5 worm cellular contexts compared by ENCODE assay signal in the genomic region with DNA sequence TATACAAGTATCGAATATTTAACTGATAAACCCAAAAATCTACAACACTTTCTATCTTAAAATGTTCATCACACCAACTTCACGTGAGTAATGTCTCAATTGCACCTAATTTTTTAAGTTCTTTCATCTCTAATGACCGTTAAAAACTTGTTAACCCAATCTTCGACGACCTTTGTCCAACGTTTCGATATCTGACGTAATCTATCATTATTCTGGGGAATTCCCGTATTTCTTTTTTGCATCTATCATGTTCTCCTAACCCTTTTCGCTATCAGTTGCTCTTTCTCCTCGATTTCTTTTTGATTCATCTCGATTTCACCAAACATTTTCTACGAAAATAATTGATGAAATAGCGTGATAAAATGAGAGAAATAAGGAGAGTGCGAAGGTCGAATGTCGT.
A peak's percentile ranks its signal among the peaks of the same experiment; 100 is the strongest.
TF ChIP-seq lines count a peak whose summit lies in the region.

No protein-coding gene starts in this region.

TF ChIP-seq in whole organism, L1 larva, 84 proteins besides CTCF, POLR2A, EP300 and RAD21 (continues in another document):
- TF ChIP-seq zag-1 (tag; optimal IDR thresholded peaks at IDR 0.05; lab: Kevin White, UChicago), result no peak
- peak; percentile 13 for TF ChIP-seq nhr-71 (tag; optimal IDR thresholded peaks at IDR 0.05; lab: Kevin White, UChicago)
- TF ChIP-seq ceh-88 (GFP tag; IDR thresholded peaks at IDR 0.05; lab: Robert Waterston, UW), result no peak
- TF ChIP-seq nhr-47 (tag; optimal IDR thresholded peaks at IDR 0.05; lab: Kevin White, UChicago), result no peak
- no peak for TF ChIP-seq C04F5.9 (tag; optimal IDR thresholded peaks at IDR 0.05; lab: Kevin White, UChicago)
- no peak for TF ChIP-seq unc-30 (tag; optimal IDR thresholded peaks at IDR 0.05; lab: Kevin White, UChicago)
- TF ChIP-seq snu-23 (GFP tag; optimal IDR thresholded peaks at IDR 0.05; lab: Kevin White, UChicago), result peak; percentile 15
- TF ChIP-seq nhr-12 (tag; optimal IDR thresholded peaks at IDR 0.05; lab: Kevin White, UChicago), result no peak
- TF ChIP-seq egl-27 (tag; optimal IDR thresholded peaks at IDR 0.05; lab: Kevin White, UChicago), result no peak
- TF ChIP-seq nhr-85 (tag; lab: Kevin White, UChicago), result peak; percentile 71
- no peak for TF ChIP-seq C34B4.2 (tag; optimal IDR thresholded peaks at IDR 0.05; lab: Kevin White, UChicago)
- no peak for TF ChIP-seq pax-3 (tag; optimal IDR thresholded peaks at IDR 0.05; lab: Kevin White, UChicago)
- TF ChIP-seq lin-14 (GFP tag; optimal IDR thresholded peaks at IDR 0.05; lab: Kevin White, UChicago), result peak; percentile 45
- TF ChIP-seq elt-2 (tag; optimal IDR thresholded peaks at IDR 0.05; lab: Kevin White, UChicago), result peak; percentile 23
- no peak for TF ChIP-seq vab-15 (tag; optimal IDR thresholded peaks at IDR 0.05; lab: Kevin White, UChicago)
- TF ChIP-seq sptf-1 (tag; optimal IDR thresholded peaks at IDR 0.05; lab: Kevin White, UChicago), result no peak
- TF ChIP-seq lsy-2 (tag; optimal IDR thresholded peaks at IDR 0.05; lab: Kevin White, UChicago), result no peak
- no peak for TF ChIP-seq dpl-1 (GFP tag; optimal IDR thresholded peaks at IDR 0.05; lab: Kevin White, UChicago)
- no peak for TF ChIP-seq nhr-76 (tag; optimal IDR thresholded peaks at IDR 0.05; lab: Kevin White, UChicago)

TF ChIP-seq in whole organism, L2 larva, 48 proteins besides CTCF, POLR2A, EP300 and RAD21 (continues in another document):
- TF ChIP-seq nhr-21 (tag; optimal IDR thresholded peaks at IDR 0.05; lab: Kevin White, UChicago) (peak; percentile 63), elt-1 (tag; optimal IDR thresholded peaks at IDR 0.05; lab: Kevin White, UChicago) (no peak), gmeb-1 (tag; optimal IDR thresholded peaks at IDR 0.05; lab: Kevin White, UChicago) (peak; percentile 19), nhr-129 (tag; optimal IDR thresholded peaks at IDR 0.05; lab: Kevin White, UChicago) (no peak), egl-27 (tag; optimal IDR thresholded peaks at IDR 0.05; lab: Kevin White, UChicago) (peak; percentile 45), sma-9 (GFP tag; optimal IDR thresholded peaks at IDR 0.05; lab: Kevin White, UChicago) (peak; percentile 68), sma-9 (tag; optimal IDR thresholded peaks at IDR 0.05; lab: Kevin White, UChicago) (no peak), sma-3 (GFP tag; optimal IDR thresholded peaks at IDR 0.05; lab: Kevin White, UChicago) (peak; percentile 8), R02D3.7 (tag; optimal IDR thresholded peaks at IDR 0.05; lab: Kevin White, UChicago) (no peak), unc-55 (GFP tag; optimal IDR thresholded peaks at IDR 0.05; lab: Kevin White, UChicago) (no peak), fos-1 (tag; optimal IDR thresholded peaks at IDR 0.05; lab: Kevin White, UChicago) (peak; percentile 59), ceh-82 (tag; optimal IDR thresholded peaks at IDR 0.05; lab: Kevin White, UChicago) (no peak), blmp-1 (tag; optimal IDR thresholded peaks at IDR 0.05; lab: Kevin White, UChicago; ENCODE audit: insufficient read depth) (peak; percentile 48), lin-11 (tag; optimal IDR thresholded peaks at IDR 0.05; lab: Kevin White, UChicago) (no peak), nhr-25 (tag; optimal IDR thresholded peaks at IDR 0.05; lab: Kevin White, UChicago) (peak; percentile 54), nhr-6 (tag; optimal IDR thresholded peaks at IDR 0.05; lab: Kevin White, UChicago) (no peak), unc-62 (GFP tag; optimal IDR thresholded peaks at IDR 0.05; lab: Kevin White, UChicago) (no peak), nhr-12 (tag; optimal IDR thresholded peaks at IDR 0.05; lab: Kevin White, UChicago) (no peak)

TF ChIP-seq in whole organism, L3 larva, 47 proteins besides CTCF, POLR2A, EP300 and RAD21:
- TF ChIP-seq ceh-16 (tag; optimal IDR thresholded peaks at IDR 0.05; lab: Kevin White, UChicago), result no peak
- TF ChIP-seq nhr-25 (tag; optimal IDR thresholded peaks at IDR 0.05; lab: Kevin White, UChicago), result peak; percentile 49
- TF ChIP-seq pha-4 (tag; optimal IDR thresholded peaks at IDR 0.05; lab: Kevin White, UChicago), result no peak
- TF ChIP-seq elt-2 (tag; optimal IDR thresholded peaks at IDR 0.05; lab: Kevin White, UChicago), result peak; percentile 72
- TF ChIP-seq jun-1 (tag; optimal IDR thresholded peaks at IDR 0.05; lab: Kevin White, UChicago), result no peak
- no peak for TF ChIP-seq sea-2 (GFP tag; optimal IDR thresholded peaks at IDR 0.05; lab: Kevin White, UChicago)
- TF ChIP-seq hmg-11 (tag; optimal IDR thresholded peaks at IDR 0.05; lab: Kevin White, UChicago), result no peak
- peak; percentile 87 for TF ChIP-seq nhr-23 (tag; optimal IDR thresholded peaks at IDR 0.05; lab: Kevin White, UChicago)
- no peak for TF ChIP-seq tbx-2 (tag; optimal IDR thresholded peaks at IDR 0.05; lab: Kevin White, UChicago)
- TF ChIP-seq nhr-43 (tag; optimal IDR thresholded peaks at IDR 0.05; lab: Kevin White, UChicago; ENCODE audit: poor library complexity, severe bottlenecking), result peak; percentile 53
TF ChIP-seq in whole organism, L3 larva: peak in this region for 4.

TF ChIP-seq in whole organism, L4 larva, 104 proteins besides CTCF, POLR2A, EP300 and RAD21 (continues in another document):
- TF ChIP-seq mdl-1 (tag; optimal IDR thresholded peaks at IDR 0.05; lab: Kevin White, UChicago) (peak in 1 of 2 experiments; percentile 28), unc-62 (GFP tag; optimal IDR thresholded peaks at IDR 0.05 in 1 of 2; lab: Kevin White, UChicago) (peak in 1 of 2 experiments; percentile 90), unc-62 (tag; optimal IDR thresholded peaks at IDR 0.05; lab: Kevin White, UChicago) (no peak), ceh-20 (GFP tag; IDR thresholded peaks at IDR 0.05; lab: Robert Waterston, UW) (peak; percentile 39; the same call in 1 of the 2 replicates), lir-3 (tag; optimal IDR thresholded peaks at IDR 0.05; lab: Kevin White, UChicago) (no peak), nhr-28 (tag; optimal IDR thresholded peaks at IDR 0.05; lab: Kevin White, UChicago) (peak; percentile 37), duxl-1 (tag; optimal IDR thresholded peaks at IDR 0.05; lab: Kevin White, UChicago; ENCODE audit: poor library complexity) (no peak), dmd-6 (GFP tag; IDR thresholded peaks at IDR 0.05; lab: Robert Waterston, UW) (peak; percentile 54), nhr-48 (tag; optimal IDR thresholded peaks at IDR 0.05; lab: Kevin White, UChicago) (peak; percentile 88), ceh-28 (tag; optimal IDR thresholded peaks at IDR 0.05; lab: Kevin White, UChicago) (no peak), unc-39 (tag; optimal IDR thresholded peaks at IDR 0.05; lab: Kevin White, UChicago) (no peak), aha-1 (tag; lab: Kevin White, UChicago) (peak; percentile 93), hlh-11 (tag; optimal IDR thresholded peaks at IDR 0.05; lab: Kevin White, UChicago) (peak; percentile 69), dve-1 (tag; optimal IDR thresholded peaks at IDR 0.05; lab: Kevin White, UChicago; ENCODE audit: insufficient read depth) (peak; percentile 13), ztf-11 (tag; optimal IDR thresholded peaks at IDR 0.05; lab: Kevin White, UChicago) (no peak), aly-2 (tag; optimal IDR thresholded peaks at IDR 0.05; lab: Kevin White, UChicago) (no peak), nhr-10 (tag; optimal IDR thresholded peaks at IDR 0.05; lab: Kevin White, UChicago) (no peak), daf-16 (GFP tag; optimal IDR thresholded peaks at IDR 0.05; lab: Kevin White, UChicago) (no peak), daf-16 (tag; optimal IDR thresholded peaks at IDR 0.05; lab: Kevin White, UChicago) (peak; percentile 37), lin-13 (GFP tag; optimal IDR thresholded peaks at IDR 0.05; lab: Kevin White, UChicago) (no peak), nhr-11 (tag; optimal IDR thresholded peaks at IDR 0.05; lab: Kevin White, UChicago) (peak; percentile 1), mxl-2 (GFP tag; conservative IDR thresholded peaks at IDR 0.05; lab: Robert Waterston, UW) (peak; percentile 68; the same call in 1 of the 2 replicates), lin-39 (tag; optimal IDR thresholded peaks at IDR 0.05; lab: Kevin White, UChicago) (no peak)

TF ChIP-seq in whole organism, young adult, 124 proteins besides CTCF, POLR2A, EP300 and RAD21:
- TF ChIP-seq ztf-26 (tag; optimal IDR thresholded peaks at IDR 0.05; lab: Kevin White, UChicago), result peak; percentile 30
- 0 out of 2 replicates have a peak, but pooled peaks have one; percentile 7 for TF ChIP-seq lin-26 (GFP tag; IDR thresholded peaks at IDR 0.05; lab: Robert Waterston, UW)
- TF ChIP-seq nhr-80 (tag; optimal IDR thresholded peaks at IDR 0.05; lab: Kevin White, UChicago), result peak; percentile 74
- no peak for TF ChIP-seq Y95B8A.8 (GFP tag; IDR thresholded peaks at IDR 0.05; lab: Robert Waterston, UW)
- TF ChIP-seq atf-7 (tag; optimal IDR thresholded peaks at IDR 0.05; lab: Kevin White, UChicago), result peak; percentile 48
- TF ChIP-seq aptf-3 (GFP tag; IDR thresholded peaks at IDR 0.05; lab: Robert Waterston, UW), result no peak
